Worm (Caenorhabditis elegans): ENCODE measurements around the gene R11H6.4.

The R11H6.4 gene

ce11 chrV:14609643-14610042, at the start of gene R11H6.4:
TSS of gene R11H6.4 (plus strand) at chrV:14609943.
- no peak for TF ChIP-seq ZK546.5 (tag; optimal IDR thresholded peaks at IDR 0.05)

DNA sequence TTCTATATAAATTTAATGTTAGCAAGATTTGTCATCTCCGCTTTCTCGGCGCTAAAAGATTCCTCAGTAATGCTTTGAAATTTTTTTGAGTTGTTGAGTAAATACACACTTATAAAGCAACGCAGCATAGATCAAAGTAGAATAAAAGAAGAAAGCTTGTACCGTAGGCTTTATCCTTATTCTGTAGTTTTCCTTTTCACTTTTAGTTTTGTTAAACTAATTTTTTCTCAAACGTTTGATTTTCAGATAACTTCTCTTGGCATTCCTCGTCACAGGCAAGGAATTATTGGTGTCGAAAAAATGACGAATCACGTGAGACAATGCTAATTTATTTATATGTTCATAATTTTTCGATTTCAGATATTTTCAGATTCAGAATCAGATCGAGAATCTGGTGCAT, 47.2 kb upstream of the R11H6.4 start, which contains the start of gene C53A5.11:
C53A5.11 (plus strand) TSS at position 301 of the 400 bp plus-strand sequence.
- no peak for TF ChIP-seq nhr-21 (tag; optimal IDR thresholded peaks at IDR 0.05)
- no peak for TF ChIP-seq unc-55 (GFP tag; optimal IDR thresholded peaks at IDR 0.05)
- no peak for TF ChIP-seq fos-1 (tag; optimal IDR thresholded peaks at IDR 0.05)
- TF ChIP-seq lsy-2 (tag; optimal IDR thresholded peaks at IDR 0.05), result no peak
- TF ChIP-seq sem-4 (tag; optimal IDR thresholded peaks at IDR 0.05), result no peak
- TF ChIP-seq nhr-23 (tag; optimal IDR thresholded peaks at IDR 0.05), result no peak

DNA sequence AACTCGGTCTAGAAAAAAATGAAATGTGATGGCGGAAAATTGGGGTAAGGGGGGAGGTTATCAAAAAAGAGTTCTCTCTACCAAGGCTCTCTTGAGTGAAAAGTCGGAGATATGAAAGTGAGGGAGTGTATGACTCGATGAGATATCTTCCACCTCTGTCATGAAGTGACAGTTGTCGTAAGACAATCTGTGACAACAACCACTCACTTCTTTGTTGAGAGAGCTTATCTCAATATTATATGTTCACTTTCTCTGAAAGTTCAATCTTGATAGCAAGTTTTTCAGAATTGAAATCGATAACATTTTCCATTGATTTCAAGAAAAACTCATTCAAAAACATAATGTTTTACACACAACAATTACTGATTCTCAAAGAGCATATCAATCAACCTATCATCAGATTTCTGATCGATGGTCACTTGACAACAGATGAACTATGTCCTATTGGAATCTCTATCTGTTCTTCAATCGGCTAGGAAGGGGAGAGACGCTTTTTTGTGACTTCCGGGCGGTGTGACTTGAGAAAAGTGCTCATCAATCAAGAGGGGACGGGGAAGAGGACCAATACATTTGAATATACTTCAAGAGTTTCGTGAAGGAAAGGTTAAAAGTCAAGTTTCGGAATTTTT, 32.9 kb upstream of the R11H6.4 start:
- TF ChIP-seq F13H6.1 (tag; optimal IDR thresholded peaks at IDR 0.05) (peak; percentile 44), lsy-2 (tag; optimal IDR thresholded peaks at IDR 0.05) (peak in 1 of 2 experiments; percentile 8), mdl-1 (tag; optimal IDR thresholded peaks at IDR 0.05) (no peak)

- TF ChIP-seq nhr-6 (tag; optimal IDR thresholded peaks at IDR 0.05) (no peak), unc-55 (GFP tag; optimal IDR thresholded peaks at IDR 0.05) (peak; percentile 45)
These were observed 30.1 kb upstream of the R11H6.4 start, which contains the start of gene gar-3 for ce11 chrV:14579619-14580018. TSS of gene gar-3 (minus strand) at chrV:14579719.

DNA sequence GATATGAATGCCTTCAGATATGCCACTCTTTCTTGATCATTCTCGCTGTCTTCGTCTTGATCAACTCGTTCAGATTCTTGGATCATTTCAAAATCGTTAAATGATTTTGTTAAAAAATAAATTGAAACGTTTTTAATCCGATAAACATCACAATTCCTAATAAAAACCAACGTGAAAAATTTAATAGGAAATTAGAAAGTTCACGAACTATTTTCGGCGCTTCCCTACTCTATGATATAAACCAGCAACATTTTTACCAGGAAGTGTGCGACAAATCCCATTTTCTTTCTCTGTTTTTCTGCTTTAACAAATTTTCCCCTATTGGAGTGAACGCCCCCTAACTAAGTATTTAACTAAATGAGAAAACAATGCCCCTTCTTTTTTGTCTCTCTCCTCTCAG, 24.4 kb upstream of the R11H6.4 start, which contains the start of gene Y40H4A.2:
Y40H4A.2 (minus strand) TSS at position 101 of the 400 bp plus-strand sequence.
- TF ChIP-seq C34F6.9 (tag; optimal IDR thresholded peaks at IDR 0.05), result no peak
- TF ChIP-seq elt-1 (tag; optimal IDR thresholded peaks at IDR 0.05), result no peak
- TF ChIP-seq ama-1 (optimal IDR thresholded peaks at IDR 0.05), result no peak
- TF ChIP-seq nhr-21 (tag; optimal IDR thresholded peaks at IDR 0.05), result no peak
- no peak for TF ChIP-seq unc-62 (GFP tag; optimal IDR thresholded peaks at IDR 0.05)
- no peak for TF ChIP-seq ztf-11 (tag; optimal IDR thresholded peaks at IDR 0.05)
- TF ChIP-seq fos-1 (tag; optimal IDR thresholded peaks at IDR 0.05), result no peak
- no peak for TF ChIP-seq lsy-2 (tag; optimal IDR thresholded peaks at IDR 0.05)
- TF ChIP-seq crh-2 (tag; optimal IDR thresholded peaks at IDR 0.05), result no peak
- no peak for TF ChIP-seq lin-11 (tag; optimal IDR thresholded peaks at IDR 0.05)
- no peak for TF ChIP-seq mbf-1 (tag; optimal IDR thresholded peaks at IDR 0.05)
- TF ChIP-seq nhr-237 (tag; optimal IDR thresholded peaks at IDR 0.05), result no peak
- no peak for TF ChIP-seq skn-1 (tag; optimal IDR thresholded peaks at IDR 0.05)
- no peak for TF ChIP-seq blmp-1 (tag; optimal IDR thresholded peaks at IDR 0.05; ENCODE audit: insufficient read depth)
- TF ChIP-seq alr-1 (tag; optimal IDR thresholded peaks at IDR 0.05), result no peak

ce11 chrV:14594103-14594502, 15.6 kb upstream of the R11H6.4 start:
- TF ChIP-seq alr-1 (tag; optimal IDR thresholded peaks at IDR 0.05) (no peak), skn-1 (tag; optimal IDR thresholded peaks at IDR 0.05) (no peak), unc-62 (GFP tag; optimal IDR thresholded peaks at IDR 0.05) (no peak), R02D3.7 (tag; optimal IDR thresholded peaks at IDR 0.05) (no peak), lin-11 (tag; optimal IDR thresholded peaks at IDR 0.05) (no peak), unc-39 (tag; optimal IDR thresholded peaks at IDR 0.05) (no peak), unc-55 (GFP tag; optimal IDR thresholded peaks at IDR 0.05) (no peak), nhr-6 (tag; optimal IDR thresholded peaks at IDR 0.05) (no peak), Y55F3AM.14 (GFP tag; optimal IDR thresholded peaks at IDR 0.05) (no peak), sma-9 (GFP tag; optimal IDR thresholded peaks at IDR 0.05) (no peak), sma-9 (tag; optimal IDR thresholded peaks at IDR 0.05) (no peak), mdl-1 (tag; optimal IDR thresholded peaks at IDR 0.05) (no peak), F13H6.1 (tag; optimal IDR thresholded peaks at IDR 0.05) (no peak), C34F6.9 (tag; optimal IDR thresholded peaks at IDR 0.05) (no peak)

- TF ChIP-seq ztf-11 (tag; optimal IDR thresholded peaks at IDR 0.05) (no peak), nhr-6 (tag; optimal IDR thresholded peaks at IDR 0.05) (no peak), nhr-237 (tag; optimal IDR thresholded peaks at IDR 0.05) (no peak), mbf-1 (tag; optimal IDR thresholded peaks at IDR 0.05) (no peak), ZK546.5 (tag; optimal IDR thresholded peaks at IDR 0.05) (no peak), C34F6.9 (tag; optimal IDR thresholded peaks at IDR 0.05) (no peak), nhr-23 (tag; optimal IDR thresholded peaks at IDR 0.05) (no peak), unc-62 (GFP tag; optimal IDR thresholded peaks at IDR 0.05) (no peak), nhr-21 (tag; optimal IDR thresholded peaks at IDR 0.05) (no peak), Y55F3AM.14 (GFP tag; optimal IDR thresholded peaks at IDR 0.05) (no peak), F13H6.1 (tag; optimal IDR thresholded peaks at IDR 0.05) (no peak), mdl-1 (tag; optimal IDR thresholded peaks at IDR 0.05) (no peak)
These were observed 14.8 kb upstream of the R11H6.4 start for ce11 chrV:14594943-14595342.
